Fruit fly (Drosophila melanogaster) whole organism, embryonic: ENCODE measurements around the gene CG15888.

Experiments
- CG13894 ChIP-seq: fragments of 200-800 bp; sonication (Bioruptor generic); optimal IDR thresholded peaks from 3 replicates; lab custom pipeline; 2018; ENCODE audit warnings: missing biosample characterization, mild to moderate bottlenecking, missing genetic modification characterization, moderate library complexity
- CG31388 ChIP-seq: fragments of 200-800 bp; sonication (Bioruptor generic); optimal IDR thresholded peaks from 2 replicates; lab custom pipeline; 2016; ENCODE audit warnings: missing biosample characterization, missing genetic modification characterization
- CG32532 ChIP-seq: fragments of 200-800 bp; sonication (Bioruptor generic); IDR thresholded peaks from 2 replicates; pipeline ENCODE4 v1.3.6; 2022; ENCODE audit warnings: missing biosample characterization, missing genetic modification characterization
- CG6765 ChIP-seq: fragments of 200-800 bp; sonication (Bioruptor generic); optimal IDR thresholded peaks from 3 replicates; lab custom pipeline; 2017; ENCODE audit warnings: missing biosample characterization, mild to moderate bottlenecking, missing genetic modification characterization
- Oaz ChIP-seq: fragments of 200-800 bp; sonication (Bioruptor generic); IDR thresholded peaks from 2 replicates; pipeline ENCODE4 v1.3.6; 2022; ENCODE audit warnings: missing biosample characterization, missing genetic modification characterization
- Opbp ChIP-seq: fragments of 200-800 bp; sonication (Bioruptor generic); IDR thresholded peaks from 3 replicates; pipeline ENCODE4 v1.3.6; 2022; ENCODE audit warnings: missing biosample characterization, missing genetic modification characterization; ENCODE audit not compliant: partially characterized antibody
- al ChIP-seq: fragments of 200-800 bp; sonication (Bioruptor generic); IDR thresholded peaks from 2 replicates; pipeline ENCODE4 v1.3.6; 2022; ENCODE audit warnings: missing biosample characterization, missing genetic modification characterization
- dm ChIP-seq: fragments of 200-800 bp; sonication (Bioruptor generic); optimal IDR thresholded peaks from 3 replicates; lab custom pipeline; 2016; ENCODE audit warnings: missing biosample characterization, missing genetic modification characterization
- eyg ChIP-seq: fragments of 200-800 bp; sonication (Bioruptor generic); optimal IDR thresholded peaks from 3 replicates; lab custom pipeline; 2016; ENCODE audit warnings: missing biosample characterization, missing genetic modification characterization
- gfzf ChIP-seq: fragments of 200-800 bp; sonication (Bioruptor generic); optimal IDR thresholded peaks from 2 replicates; lab custom pipeline; 2016; ENCODE audit warnings: missing biosample characterization, mild to moderate bottlenecking, missing genetic modification characterization, moderate library complexity
- gsb ChIP-seq: fragments of 200-800 bp; sonication (Bioruptor generic); IDR thresholded peaks from 2 replicates; pipeline ENCODE4 v1.3.6; 2022; ENCODE audit warnings: missing biosample characterization, missing genetic modification characterization
- her ChIP-seq: fragments of 200-800 bp; sonication (Bioruptor generic); optimal IDR thresholded peaks from 2 replicates; lab custom pipeline; 2016; ENCODE audit warnings: missing biosample characterization, missing genetic modification characterization
- jing ChIP-seq: fragments of 200-800 bp; sonication (Bioruptor generic); optimal IDR thresholded peaks from 2 replicates; lab custom pipeline; 2018; ENCODE audit warnings: missing biosample characterization, mild to moderate bottlenecking, missing genetic modification characterization
- wek ChIP-seq: fragments of 200-800 bp; sonication (Bioruptor generic); optimal IDR thresholded peaks from 3 replicates; lab custom pipeline; 2018; ENCODE audit warnings: missing biosample characterization, mild to moderate bottlenecking, missing genetic modification characterization, moderate library complexity

DNA sequence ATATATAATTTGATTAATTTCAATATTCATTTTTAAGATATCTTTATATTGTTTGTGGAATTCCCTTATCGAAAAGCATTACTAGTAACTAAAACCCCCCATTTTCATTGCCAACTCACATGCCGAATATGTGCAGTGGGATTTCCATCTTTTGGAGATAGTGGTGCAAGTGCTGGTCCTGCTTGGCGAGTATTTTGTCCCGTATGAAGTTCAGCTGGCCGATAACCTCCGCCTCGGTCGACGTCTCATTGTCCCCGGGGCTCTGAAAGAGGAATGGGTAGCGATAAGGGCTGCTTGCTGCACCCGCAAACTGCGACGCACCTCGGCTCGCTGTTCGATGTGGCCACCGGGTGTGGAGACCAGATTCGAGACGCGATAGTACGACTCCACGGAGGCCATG is 15.7 kb downstream of the CG15888 start:
- TF ChIP-seq CG13894 (no peak), eyg (no peak), al (GFP tag; lab: Robert Waterston, UW) (no peak), CG6765 (GFP tag; lab: Kevin White, UChicago) (no peak), her (no peak), dm (GFP tag; lab: Kevin White, UChicago) (no peak), gfzf (GFP tag; lab: Kevin White, UChicago) (no peak), wek (no peak), jing (no peak), Oaz (no peak), gsb (GFP tag; lab: Robert Waterston, UW) (no peak), CG32532 (GFP tag; lab: Robert Waterston, UW) (no peak), Opbp (GFP tag; lab: Robert Waterston, UW) (no peak), CG31388 (no peak)
